Fruit fly (Drosophila melanogaster): ENCODE data around the gene sty.

The sty gene

dm6 chr3L:3410978-3411629, 13.6 kb downstream of the sty start (continued):
- no peak for TF ChIP-seq grau (tag; optimal IDR thresholded peaks at IDR 0.05)
- TF ChIP-seq CG4707 (GFP tag; optimal IDR thresholded peaks at IDR 0.05): no peak
- TF ChIP-seq CG10366 (GFP tag; IDR thresholded peaks at IDR 0.05): no peak
- no peak for TF ChIP-seq mld (GFP tag; IDR thresholded peaks at IDR 0.05; ENCODE audit: partially characterized antibody)
- no peak for TF ChIP-seq gce (GFP tag; IDR thresholded peaks at IDR 0.05)
- TF ChIP-seq Mrtf (GFP tag; IDR thresholded peaks at IDR 0.05): no peak
- no peak for TF ChIP-seq kay (GFP tag; optimal IDR thresholded peaks at IDR 0.05)
- no peak for TF ChIP-seq Gsc (GFP tag; IDR thresholded peaks at IDR 0.05)
- no peak for TF ChIP-seq phol (tag; optimal IDR thresholded peaks at IDR 0.05)
- no peak for TF ChIP-seq Deaf1 (tag; optimal IDR thresholded peaks at IDR 0.05)
- TF ChIP-seq ssp (GFP tag; IDR thresholded peaks at IDR 0.05): no peak
- no peak for TF ChIP-seq Sry-β (GFP tag; optimal IDR thresholded peaks at IDR 0.05)
- TF ChIP-seq CTCF (GFP tag; optimal IDR thresholded peaks at IDR 0.05): no peak
- TF ChIP-seq abd-A (tag; optimal IDR thresholded peaks at IDR 0.05): peak; percentile 86
- TF ChIP-seq CG15479 (GFP tag; optimal IDR thresholded peaks at IDR 0.05): peak; percentile 28
- TF ChIP-seq D19B (GFP tag; optimal IDR thresholded peaks at IDR 0.05): no peak
- TF ChIP-seq HmgD (GFP tag; optimal IDR thresholded peaks at IDR 0.05): no peak
- 0 out of 2 replicates have a peak, but pooled peaks have one; percentile 9 for TF ChIP-seq vvl (GFP tag; IDR thresholded peaks at IDR 0.05)
- TF ChIP-seq chinmo (GFP tag; IDR thresholded peaks at IDR 0.05; ENCODE audit: partially characterized antibody): 0 out of 4 replicates have a peak, but pooled peaks have one; percentile 33
- TF ChIP-seq CG16863 (GFP tag; optimal IDR thresholded peaks at IDR 0.05): no peak
- TF ChIP-seq sr (GFP tag; IDR thresholded peaks at IDR 0.05): peak; percentile 70
- TF ChIP-seq odd (GFP tag; optimal IDR thresholded peaks at IDR 0.05): no peak
- TF ChIP-seq CG9817 (tag; optimal IDR thresholded peaks at IDR 0.05): no peak
- TF ChIP-seq Hr3 (GFP tag; optimal IDR thresholded peaks at IDR 0.05): no peak
- no peak for TF ChIP-seq CG12391 (tag; optimal IDR thresholded peaks at IDR 0.05)
- no peak for TF ChIP-seq tio (GFP tag; optimal IDR thresholded peaks at IDR 0.05)
- 0 out of 3 replicates have a peak, but pooled peaks have one; percentile 26 for TF ChIP-seq ci (GFP tag; IDR thresholded peaks at IDR 0.05)
- no peak for TF ChIP-seq CG12769 (tag; optimal IDR thresholded peaks at IDR 0.05)
- no peak for TF ChIP-seq H15 (GFP tag; IDR thresholded peaks at IDR 0.05)
- TF ChIP-seq CG4360 (GFP tag; IDR thresholded peaks at IDR 0.05): peak; percentile 48
- no peak for TF ChIP-seq bsh (GFP tag; optimal IDR thresholded peaks at IDR 0.05)
- peak; percentile 28 for TF ChIP-seq sd (tag; optimal IDR thresholded peaks at IDR 0.05)
- TF ChIP-seq CG2199 (GFP tag; IDR thresholded peaks at IDR 0.05): peak; percentile 66; the same call in 1 of the 3 replicates
- no peak for TF ChIP-seq CG2202 (tag; optimal IDR thresholded peaks at IDR 0.05)
- no peak for TF ChIP-seq NC2β (GFP tag; optimal IDR thresholded peaks at IDR 0.05)
- TF ChIP-seq tll (GFP tag; optimal IDR thresholded peaks at IDR 0.05): peak in 1 of 2 experiments; percentile 69
- 0 out of 2 replicates have a peak, but pooled peaks have one; percentile 15 for TF ChIP-seq NFAT (GFP tag; IDR thresholded peaks at IDR 0.05)
- no peak for TF ChIP-seq tgo (GFP tag; IDR thresholded peaks at IDR 0.05)
- no peak for TF ChIP-seq Eip74EF (GFP tag; optimal IDR thresholded peaks at IDR 0.05)
- TF ChIP-seq CG14965 (GFP tag; optimal IDR thresholded peaks at IDR 0.05; ENCODE audit: borderline replicate concordance): no peak
